Fruit fly (Drosophila melanogaster): ENCODE measurements around the gene Coa7.

The Coa7 gene

DNA sequence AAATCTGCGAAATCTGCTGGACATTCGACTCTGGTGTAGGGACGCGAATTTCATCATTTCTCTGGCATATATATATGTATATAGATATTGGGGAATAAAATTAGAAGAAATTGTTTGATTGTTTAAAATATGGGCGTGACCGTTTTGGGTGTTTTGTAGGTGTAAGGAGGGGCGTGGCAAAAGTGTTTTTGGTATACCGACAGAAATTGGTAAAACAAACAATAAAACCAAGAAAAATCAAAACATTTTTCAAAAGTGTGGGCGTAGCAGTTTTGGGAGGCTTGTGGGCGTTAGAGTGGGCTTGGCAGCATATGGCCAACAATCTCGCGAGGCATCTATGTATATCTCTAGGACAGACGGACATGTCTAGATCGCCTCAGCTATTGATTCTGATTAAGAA lies 2.1 kb upstream of the Coa7 start, which contains the start of gene FucTC:
Gene FucTC (minus strand): TSS at position 101 of the 400 bp plus-strand sequence.
- TF ChIP-seq CG17385 (GFP tag; optimal IDR thresholded peaks at IDR 0.05): no peak
- TF ChIP-seq Max (GFP tag; optimal IDR thresholded peaks at IDR 0.05): no peak
- peak; percentile 12 for TF ChIP-seq Med (GFP tag)
- TF ChIP-seq cas (GFP tag; IDR thresholded peaks at IDR 0.05): no peak
- TF ChIP-seq ssp (GFP tag; IDR thresholded peaks at IDR 0.05): no peak
- no peak for TF ChIP-seq CG16815 (GFP tag; optimal IDR thresholded peaks at IDR 0.05)
- no peak for TF ChIP-seq Eip74EF (GFP tag; optimal IDR thresholded peaks at IDR 0.05)
- TF ChIP-seq HLHmδ (GFP tag; optimal IDR thresholded peaks at IDR 0.05): no peak
- no peak for TF ChIP-seq fu2 (GFP tag; optimal IDR thresholded peaks at IDR 0.05)
- TF ChIP-seq Sry-δ (GFP tag; optimal IDR thresholded peaks at IDR 0.05): no peak
- TF ChIP-seq sens (GFP tag): peak; percentile 32
- TF ChIP-seq Tbp (GFP tag; optimal IDR thresholded peaks at IDR 0.05): no peak

- TF ChIP-seq CG9727 (GFP tag; optimal IDR thresholded peaks at IDR 0.05) (no peak), GATAe (GFP tag; conservative IDR thresholded peaks at IDR 0.05) (peak; percentile 19; the same call in 1 of the 2 replicates), sens (GFP tag) (no peak), exex (tag; optimal IDR thresholded peaks at IDR 0.05) (peak; percentile 83), stwl (tag; optimal IDR thresholded peaks at IDR 0.05) (no peak), mirr (GFP tag; optimal IDR thresholded peaks at IDR 0.05) (peak; percentile 21), oc (tag; optimal IDR thresholded peaks at IDR 0.05) (no peak), sug (tag; optimal IDR thresholded peaks at IDR 0.05) (peak; percentile 20), lbe (GFP tag; optimal IDR thresholded peaks at IDR 0.05) (no peak), CG31224 (GFP tag; IDR thresholded peaks at IDR 0.05) (peak; percentile 88), chinmo (GFP tag; IDR thresholded peaks at IDR 0.05; ENCODE audit: partially characterized antibody) (0 out of 4 replicates have a peak, but pooled peaks have one; percentile 28), Gsc (GFP tag; IDR thresholded peaks at IDR 0.05) (no peak)
These were observed 1.4 kb upstream of the Coa7 start for dm6 chrX:23011859-23012258.

dm6 chrX:23022598-23022997 lies 9.3 kb downstream of the Coa7 start, which contains the start of gene zyd:
zyd (plus strand) TSS chrX:23022898.
- no peak for TF ChIP-seq CG10979 (tag; optimal IDR thresholded peaks at IDR 0.05)
- no peak for TF ChIP-seq hkb (optimal IDR thresholded peaks at IDR 0.05)
- no peak for TF ChIP-seq hkb (GFP tag; IDR thresholded peaks at IDR 0.05)
- TF ChIP-seq ranshi (GFP tag; IDR thresholded peaks at IDR 0.05): no peak
- TF ChIP-seq Med (GFP tag): no peak
- no peak for TF ChIP-seq CG4854 (GFP tag; optimal IDR thresholded peaks at IDR 0.05)
- no peak for TF ChIP-seq kah (GFP tag; optimal IDR thresholded peaks at IDR 0.05)
- no peak for TF ChIP-seq NC2β (GFP tag; optimal IDR thresholded peaks at IDR 0.05)
- no peak for TF ChIP-seq CG31365 (tag; optimal IDR thresholded peaks at IDR 0.05)
- no peak for TF ChIP-seq CG12299 (tag; optimal IDR thresholded peaks at IDR 0.05)
- no peak for TF ChIP-seq CG10654 (GFP tag; optimal IDR thresholded peaks at IDR 0.05)
- TF ChIP-seq grau (tag; optimal IDR thresholded peaks at IDR 0.05): no peak
- TF ChIP-seq ap (GFP tag; IDR thresholded peaks at IDR 0.05): no peak
- no peak for TF ChIP-seq Doc3 (GFP tag; IDR thresholded peaks at IDR 0.05; ENCODE audit: partially characterized antibody)
- TF ChIP-seq al (GFP tag; IDR thresholded peaks at IDR 0.05): no peak

DNA sequence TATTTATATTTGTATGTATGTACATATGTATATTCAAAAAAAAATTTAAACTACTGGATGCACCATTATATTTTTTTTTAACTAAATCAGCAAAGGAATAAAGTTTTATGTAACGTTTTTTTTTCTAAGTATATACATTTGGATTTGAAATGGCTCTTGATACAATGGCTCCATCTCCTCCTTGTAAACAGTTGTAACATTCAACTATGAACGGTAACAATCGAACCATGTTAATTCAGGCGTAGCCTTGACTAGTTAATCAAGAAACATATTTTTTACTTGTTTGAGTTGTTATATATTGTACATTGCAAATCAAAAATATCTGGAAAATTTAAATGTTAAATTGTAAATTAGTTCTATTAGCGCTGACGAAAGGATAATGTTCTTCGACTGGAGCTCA lies 22.5 kb downstream of the Coa7 start, which contains the start of gene CG12061:
Gene CG12061 (plus strand): TSS at position 301 of the 400 bp plus-strand sequence.
- no peak for TF ChIP-seq ken (GFP tag; IDR thresholded peaks at IDR 0.05)

All from whole organism, embryonic.